Worm (Caenorhabditis elegans): ENCODE measurements around the gene cex-1.

ce11 chrII:5463692-5464300 lies 16.3 kb downstream of the cex-1 start:
- TF ChIP-seq nhr-237 (tag; optimal IDR thresholded peaks at IDR 0.05) (no peak), unc-62 (GFP tag; optimal IDR thresholded peaks at IDR 0.05) (peak; percentile 40), ama-1 (optimal IDR thresholded peaks at IDR 0.05) (no peak), nhr-25 (tag; optimal IDR thresholded peaks at IDR 0.05) (no peak), snpc-4 (tag; optimal IDR thresholded peaks at IDR 0.05) (no peak)

All from whole organism, L3 larva.